Worm (Caenorhabditis elegans) whole organism, mixed stage, embryonic: ENCODE measurements around the gene molo-1.

ENCODE experiments used
- lin-13 ChIP-seq: fragments of 150-350 bp; optimal IDR thresholded peaks from 2 replicates; lab custom pipeline; 2014; ENCODE audit warnings: missing biosample characterization, missing genetic modification characterization
- lsy-2 ChIP-seq: fragments of 150-350 bp; optimal IDR thresholded peaks from 2 replicates; lab custom pipeline; 2014; ENCODE audit warnings: missing biosample characterization, missing genetic modification characterization
- nhr-12 ChIP-seq: fragments of 150-350 bp; optimal IDR thresholded peaks from 2 replicates; lab custom pipeline; 2014; ENCODE audit warnings: missing biosample characterization, missing genetic modification characterization
- nhr-237 ChIP-seq: fragments of 150-350 bp; optimal IDR thresholded peaks from 2 replicates; lab custom pipeline; 2014; ENCODE audit warnings: missing biosample characterization, missing genetic modification characterization
- snpc-4 ChIP-seq: fragments of 150-350 bp; optimal IDR thresholded peaks from 2 replicates; lab custom pipeline; 2014; ENCODE audit warnings: missing biosample characterization, missing genetic modification characterization
- unc-62 ChIP-seq: fragments of 150-350 bp; optimal IDR thresholded peaks from 2 replicates; lab custom pipeline; 2014; ENCODE audit warnings: missing biosample characterization, missing genetic modification reagents, missing genetic modification characterization
- ztf-11 ChIP-seq: fragments of 150-350 bp; optimal IDR thresholded peaks from 2 replicates; lab custom pipeline; 2014; ENCODE audit warnings: missing biosample characterization, missing genetic modification characterization

- no peak for TF ChIP-seq lin-13 (tag; lab: Kevin White, UChicago)
- TF ChIP-seq lsy-2 (tag; lab: Kevin White, UChicago), result no peak
- no peak for TF ChIP-seq ztf-11
- no peak for TF ChIP-seq nhr-12 (tag; lab: Kevin White, UChicago)
- TF ChIP-seq nhr-237 (tag; lab: Kevin White, UChicago), result peak; percentile 37
- TF ChIP-seq unc-62, result peak; percentile 62
- no peak for TF ChIP-seq snpc-4 (tag; lab: Kevin White, UChicago)
Measured at ce11 chrIII:5563680-5564079, 10.1 kb upstream of the molo-1 start.
